Fruit fly (Drosophila melanogaster) whole organism, prepupa: ENCODE measurements around the gene CG11095.

Experiments used
- Blimp-1 ChIP-seq: fragments of 200-800 bp; sonication (Bioruptor generic); optimal IDR thresholded peaks from 3 replicates; lab custom pipeline; 2017; ENCODE audit warnings: missing biosample characterization, missing genetic modification characterization, mild to moderate bottlenecking, moderate library complexity, missing genetic modification reagents
- CG10631 ChIP-seq: fragments of 200-800 bp; sonication (Bioruptor generic); optimal IDR thresholded peaks from 2 replicates; lab custom pipeline; 2016; ENCODE audit warnings: missing biosample characterization, missing genetic modification characterization
- CG11294 ChIP-seq: fragments of 200-800 bp; sonication (Bioruptor generic); IDR thresholded peaks from 2 replicates; pipeline ENCODE4 v1.3.6; 2022; ENCODE audit warnings: missing biosample characterization, missing genetic modification characterization
- CG11762 ChIP-seq: fragments of 200-800 bp; sonication (Bioruptor generic); optimal IDR thresholded peaks from 3 replicates; lab custom pipeline; 2016; ENCODE audit warnings: missing biosample characterization, missing genetic modification characterization; ENCODE audit not compliant: insufficient read depth
- CG11902 ChIP-seq: fragments of 200-800 bp; sonication (Bioruptor generic); optimal IDR thresholded peaks from 3 replicates; lab custom pipeline; 2016; ENCODE audit warnings: missing biosample characterization, missing genetic modification characterization
- CG15336 ChIP-seq: fragments of 200-800 bp; sonication (Bioruptor generic); IDR thresholded peaks from 2 replicates; pipeline ENCODE4 v1.3.6; 2022; ENCODE audit warnings: missing biosample characterization, missing genetic modification characterization
- CG1621 ChIP-seq: fragments of 200-800 bp; sonication (Bioruptor generic); optimal IDR thresholded peaks from 3 replicates; lab custom pipeline; 2018; ENCODE audit warnings: missing biosample characterization, mild to moderate bottlenecking, missing genetic modification characterization
- CG3032 ChIP-seq: fragments of 200-800 bp; optimal IDR thresholded peaks from 2 replicates; lab custom pipeline; 2019; ENCODE audit warnings: missing biosample characterization, mild to moderate bottlenecking, missing genetic modification characterization, moderate library complexity
- CG31627 ChIP-seq: fragments of 200-800 bp; sonication (Bioruptor generic); optimal IDR thresholded peaks from 3 replicates; lab custom pipeline; 2016; ENCODE audit warnings: missing biosample characterization, missing genetic modification characterization
- CG32006 ChIP-seq: fragments of 200-800 bp; sonication (Bioruptor generic); optimal IDR thresholded peaks from 3 replicates; lab custom pipeline; 2017; ENCODE audit warnings: missing biosample characterization, mild to moderate bottlenecking, missing genetic modification characterization
- CG4318 ChIP-seq: fragments of 200-800 bp; sonication (Bioruptor generic); optimal IDR thresholded peaks from 3 replicates; lab custom pipeline; 2017; ENCODE audit warnings: missing biosample characterization, mild to moderate bottlenecking, missing genetic modification characterization
- CG6276 ChIP-seq: fragments of 200-800 bp; sonication (Bioruptor generic); optimal IDR thresholded peaks from 2 replicates; lab custom pipeline; 2017; ENCODE audit warnings: missing biosample characterization, mild to moderate bottlenecking, missing genetic modification characterization
- CG6792 ChIP-seq: fragments of 200-800 bp; sonication (Bioruptor generic); optimal IDR thresholded peaks from 3 replicates; lab custom pipeline; 2016; ENCODE audit warnings: missing biosample characterization, missing genetic modification characterization
- CG6808 ChIP-seq: fragments of 200-800 bp; sonication (Bioruptor generic); optimal IDR thresholded peaks from 3 replicates; lab custom pipeline; 2017; ENCODE audit warnings: missing biosample characterization, missing genetic modification characterization, mild to moderate bottlenecking, moderate library complexity, missing genetic modification reagents
- CG7368 ChIP-seq: fragments of 200-800 bp; sonication (Bioruptor generic); optimal IDR thresholded peaks from 3 replicates; lab custom pipeline; 2016; ENCODE audit warnings: missing biosample characterization, missing genetic modification characterization
- CG8119 ChIP-seq: fragments of 200-800 bp; sonication (Bioruptor generic); IDR thresholded peaks from 3 replicates; pipeline ENCODE4 v1.3.6; 2022; ENCODE audit warnings: missing biosample characterization, missing genetic modification characterization
- CG8632 ChIP-seq: fragments of 200-800 bp; sonication (Bioruptor generic); optimal IDR thresholded peaks from 3 replicates; lab custom pipeline; 2016; ENCODE audit warnings: missing biosample characterization, missing genetic modification characterization
- CG9139 ChIP-seq: fragments of 200-800 bp; sonication (Bioruptor generic); optimal IDR thresholded peaks from 3 replicates; lab custom pipeline; 2017; ENCODE audit warnings: missing biosample characterization, mild to moderate bottlenecking, missing genetic modification characterization
- Eip78C ChIP-seq: fragments of 200-800 bp; sonication (Bioruptor generic); peaks from one replicate; lab custom pipeline; 2016; ENCODE audit warnings: missing biosample characterization, missing genetic modification characterization
- Eip93F ChIP-seq: fragments of 200-800 bp; sonication (Bioruptor generic); optimal IDR thresholded peaks from 2 replicates; lab custom pipeline; 2016; ENCODE audit warnings: missing biosample characterization, mild to moderate bottlenecking, missing genetic modification characterization
- Ets96B ChIP-seq: fragments of 200-800 bp; optimal IDR thresholded peaks from 2 replicates; lab custom pipeline; 2019; ENCODE audit warnings: missing biosample characterization, mild to moderate bottlenecking, missing genetic modification characterization, moderate library complexity
- Hr4 ChIP-seq: fragments of 200-800 bp; sonication (Bioruptor generic); optimal IDR thresholded peaks from 3 replicates; lab custom pipeline; 2016; ENCODE audit warnings: missing biosample characterization, missing genetic modification characterization
- Lpt ChIP-seq: fragments of 200-800 bp; sonication (Bioruptor generic); optimal IDR thresholded peaks from 3 replicates; lab custom pipeline; 2016; ENCODE audit warnings: missing biosample characterization, missing genetic modification characterization
- Met ChIP-seq: fragments of 200-800 bp; sonication (Bioruptor generic); optimal IDR thresholded peaks from 3 replicates; lab custom pipeline; 2016; ENCODE audit warnings: missing biosample characterization, missing genetic modification characterization
- OdsH ChIP-seq: fragments of 200-800 bp; sonication (Bioruptor generic); optimal IDR thresholded peaks from 3 replicates; lab custom pipeline; 2016; ENCODE audit warnings: missing biosample characterization, missing genetic modification characterization
- Smox ChIP-seq: fragments of 200-800 bp; sonication (Bioruptor generic); optimal IDR thresholded peaks from 3 replicates; lab custom pipeline; 2016; ENCODE audit warnings: missing biosample characterization, missing genetic modification characterization
- Sox15 ChIP-seq: fragments of 200-800 bp; sonication (Bioruptor generic); optimal IDR thresholded peaks from 3 replicates; lab custom pipeline; 2016; ENCODE audit warnings: missing biosample characterization, missing genetic modification characterization
- eg ChIP-seq: fragments of 200-800 bp; sonication (Bioruptor generic); IDR thresholded peaks from 3 replicates; pipeline ENCODE4 v1.3.6; 2022; ENCODE audit warnings: missing biosample characterization, missing genetic modification characterization
- esn ChIP-seq: fragments of 200-800 bp; sonication (Bioruptor generic); optimal IDR thresholded peaks from 2 replicates; lab custom pipeline; 2016; ENCODE audit warnings: missing biosample characterization, mild to moderate bottlenecking, missing genetic modification characterization, moderate library complexity
- fd85E ChIP-seq: fragments of 200-800 bp; sonication (Bioruptor generic); optimal IDR thresholded peaks from 3 replicates; lab custom pipeline; 2016; ENCODE audit warnings: missing biosample characterization, missing genetic modification characterization
- fkh ChIP-seq: fragments of 200-800 bp; sonication (Bioruptor generic); optimal IDR thresholded peaks from 3 replicates; lab custom pipeline; 2017; ENCODE audit warnings: missing biosample characterization, mild to moderate bottlenecking, missing genetic modification characterization, moderate library complexity
- pdm3 ChIP-seq: fragments of 200-800 bp; sonication (Bioruptor generic); optimal IDR thresholded peaks from 3 replicates; lab custom pipeline; 2016; ENCODE audit warnings: missing biosample characterization, missing genetic modification characterization
- salr ChIP-seq, 2 experiments: fragments of 200-800 bp; sonication (Bioruptor generic); optimal IDR thresholded peaks; 3 replicates each; lab custom pipeline; 2016 to 2018; ENCODE audit warnings: missing biosample characterization in 2 of 2, missing genetic modification characterization in 2 of 2, mild to moderate bottlenecking in 1 of 2
- spab ChIP-seq: fragments of 200-800 bp; sonication (Bioruptor generic); optimal IDR thresholded peaks from 2 replicates; lab custom pipeline; 2017; ENCODE audit warnings: missing biosample characterization, mild to moderate bottlenecking, missing genetic modification characterization, missing genetic modification reagents
- svp ChIP-seq: fragments of 200-800 bp; sonication (Bioruptor generic); peaks from one replicate; lab custom pipeline; 2016; ENCODE audit warnings: missing biosample characterization, missing genetic modification characterization
- vri ChIP-seq: fragments of 200-800 bp; sonication (Bioruptor generic); optimal IDR thresholded peaks from 3 replicates; lab custom pipeline; 2016; ENCODE audit warnings: missing biosample characterization, mild to moderate bottlenecking, missing genetic modification characterization

Gene CG11095

dm6 chrX:13817418-13818171 is 6.1 kb downstream of the CG11095 start (continued):
- TF ChIP-seq spab (GFP tag; lab: Kevin White, UChicago) = no peak
- TF ChIP-seq CG15336 (GFP tag; lab: Robert Waterston, UW) = peak; percentile 75
- TF ChIP-seq CG6808 = no peak
- TF ChIP-seq Sox15 = no peak
- peak; percentile 82 for TF ChIP-seq svp (GFP tag; lab: Kevin White, UChicago)
- peak; percentile 12 for TF ChIP-seq OdsH
- no peak for TF ChIP-seq CG11762
- peak; percentile 48 for TF ChIP-seq fkh
- TF ChIP-seq CG8632 = no peak
- no peak for TF ChIP-seq CG7368 (GFP tag; lab: Kevin White, UChicago)
- peak; percentile 6 for TF ChIP-seq Hr4 (GFP tag; lab: Kevin White, UChicago)
- TF ChIP-seq CG11294 = no peak
- TF ChIP-seq Lpt (GFP tag; lab: Kevin White, UChicago) = no peak
- TF ChIP-seq CG3032 (tag; lab: Kevin White, UChicago) = no peak
- TF ChIP-seq CG1621 = no peak
- TF ChIP-seq fd85E (GFP tag; lab: Kevin White, UChicago) = no peak
- TF ChIP-seq Ets96B (tag; lab: Kevin White, UChicago) = no peak
- no peak for TF ChIP-seq Blimp-1
- TF ChIP-seq Smox (GFP tag; lab: Kevin White, UChicago) = no peak
- no peak for TF ChIP-seq Eip93F (GFP tag; lab: Kevin White, UChicago)

- TF ChIP-seq CG3032 (tag; lab: Kevin White, UChicago) (no peak), CG11902 (no peak), fkh (no peak), CG31627 (GFP tag; lab: Kevin White, UChicago) (no peak), Met (GFP tag; lab: Kevin White, UChicago) (no peak), vri (GFP tag; lab: Kevin White, UChicago) (peak; percentile 67), OdsH (no peak)
Measured at dm6 chrX:13818172-13818472, 6.6 kb downstream of the CG11095 start.

dm6 chrX:13818841-13819240 is 7.4 kb downstream of the CG11095 start:
- TF ChIP-seq pdm3 (GFP tag; lab: Kevin White, UChicago) (peak; percentile 10), Hr4 (GFP tag; lab: Kevin White, UChicago) (peak; percentile 37), CG10631 (peak; percentile 22), CG8119 (peak; percentile 40; the same call in 1 of the 3 replicates), CG9139 (GFP tag; lab: Kevin White, UChicago) (no peak), CG32006 (GFP tag; lab: Kevin White, UChicago) (peak; percentile 68), salr (GFP tag; optimal IDR thresholded peaks at IDR 0.05; lab: Kevin White, UChicago) (peak in 1 of 2 experiments; percentile 22), CG6276 (GFP tag; lab: Kevin White, UChicago) (peak; percentile 11), Eip78C (GFP tag; lab: Kevin White, UChicago) (peak; percentile 64), CG15336 (GFP tag; lab: Robert Waterston, UW) (0 out of 2 replicates have a peak, but pooled peaks have one; percentile 24), spab (GFP tag; lab: Kevin White, UChicago) (no peak), CG4318 (GFP tag; lab: Kevin White, UChicago) (peak; percentile 23), fd85E (GFP tag; lab: Kevin White, UChicago) (no peak), eg (0 out of 3 replicates have a peak, but pooled peaks have one; percentile 22)

- TF ChIP-seq svp (GFP tag; lab: Kevin White, UChicago) = no peak
- TF ChIP-seq CG15336 (GFP tag; lab: Robert Waterston, UW) = peak; percentile 6; the same call in 1 of the 2 replicates
- peak; percentile 71 for TF ChIP-seq Blimp-1
- TF ChIP-seq CG6792 (GFP tag; lab: Kevin White, UChicago) = no peak
- TF ChIP-seq esn (GFP tag; lab: Kevin White, UChicago) = no peak
- TF ChIP-seq, all 60 proteins: peak for 2
Measured at dm6 chrX:13819682-13820081, 8.2 kb downstream of the CG11095 start.
